Fruit fly (Drosophila melanogaster): Measurements from ENCODE around the gene tgo.

The tgo gene

DNA sequence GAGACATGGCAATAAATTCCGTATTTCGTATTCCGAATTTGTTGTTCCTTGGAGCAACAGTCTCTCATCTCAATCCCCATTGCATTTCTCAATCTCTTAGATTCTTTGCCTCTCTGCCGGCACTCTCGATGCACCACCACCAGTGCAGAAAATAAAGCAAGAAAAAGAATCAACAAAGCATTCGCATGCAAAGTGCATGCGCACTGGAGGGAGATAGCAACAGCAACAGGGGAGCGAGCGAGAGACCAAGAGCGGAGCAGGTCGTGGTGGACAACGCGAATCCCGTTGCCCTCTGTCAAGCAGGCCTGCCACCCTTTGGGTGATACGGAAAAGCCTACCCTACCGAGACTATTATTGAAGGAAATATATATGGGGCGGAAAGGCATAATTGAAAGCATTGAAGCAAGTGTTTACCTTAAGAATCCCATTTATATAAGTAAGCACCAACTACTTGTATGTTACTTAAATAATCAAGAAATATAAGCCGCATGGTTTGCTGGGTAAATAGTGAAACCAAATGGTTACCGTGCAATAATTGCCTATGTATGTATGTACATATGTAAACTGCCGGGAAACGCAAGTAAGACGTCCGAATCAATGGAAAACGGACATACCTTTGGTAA, 36.7 kb upstream of the tgo start:
- peak; percentile 7 for TF ChIP-seq CG1792 (GFP tag; optimal IDR thresholded peaks at IDR 0.05)
- TF ChIP-seq dysf (GFP tag; IDR thresholded peaks at IDR 0.05) = no peak
- TF ChIP-seq bcd (GFP tag; optimal IDR thresholded peaks at IDR 0.05) = no peak
- no peak for TF ChIP-seq CG12391 (tag; optimal IDR thresholded peaks at IDR 0.05)
- peak; percentile 7 for TF ChIP-seq CG15479 (GFP tag; optimal IDR thresholded peaks at IDR 0.05)
- TF ChIP-seq ro (GFP tag; IDR thresholded peaks at IDR 0.05) = no peak
- TF ChIP-seq CG18011 (GFP tag; optimal IDR thresholded peaks at IDR 0.05) = no peak
- no peak for TF ChIP-seq luna (GFP tag; optimal IDR thresholded peaks at IDR 0.05)
- TF ChIP-seq CG17829 (tag; optimal IDR thresholded peaks at IDR 0.05) = no peak
- TF ChIP-seq Pdp1 (GFP tag; optimal IDR thresholded peaks at IDR 0.05) = peak in 1 of 2 experiments; percentile 33
- TF ChIP-seq Ets65A (GFP tag) = peak; percentile 47
- no peak for TF ChIP-seq Ets97D (GFP tag; optimal IDR thresholded peaks at IDR 0.05)
- TF ChIP-seq p53 (GFP tag; optimal IDR thresholded peaks at IDR 0.05) = no peak
- peak; percentile 88 for TF ChIP-seq nom (GFP tag; optimal IDR thresholded peaks at IDR 0.05)
- TF ChIP-seq CG11560 (tag; IDR thresholded peaks at IDR 0.05) = no peak
- TF ChIP-seq sr (GFP tag; IDR thresholded peaks at IDR 0.05) = no peak
- no peak for TF ChIP-seq CG16813 (GFP tag; IDR thresholded peaks at IDR 0.05; ENCODE audit: partially characterized antibody)
- no peak for TF ChIP-seq GATAe (GFP tag; conservative IDR thresholded peaks at IDR 0.05)
- TF ChIP-seq slbo (GFP tag; IDR thresholded peaks at IDR 0.05) = no peak
- no peak for TF ChIP-seq CG13287 (GFP tag; IDR thresholded peaks at IDR 0.05; ENCODE audit: partially characterized antibody)
- TF ChIP-seq pros (GFP tag; optimal IDR thresholded peaks at IDR 0.05) = peak; percentile 77
- no peak for TF ChIP-seq br (optimal IDR thresholded peaks at IDR 0.05)
- no peak for TF ChIP-seq CG14860 (GFP tag; IDR thresholded peaks at IDR 0.05; ENCODE audit: partially characterized antibody)
- TF ChIP-seq cg (GFP tag; optimal IDR thresholded peaks at IDR 0.05) = peak; percentile 21
- no peak for TF ChIP-seq knrl (GFP tag; IDR thresholded peaks at IDR 0.05; ENCODE audit: partially characterized antibody)
- no peak for TF ChIP-seq MTF-1 (GFP tag; optimal IDR thresholded peaks at IDR 0.05; ENCODE audit: borderline replicate concordance)
- no peak for TF ChIP-seq kay (GFP tag; optimal IDR thresholded peaks at IDR 0.05)
- peak; percentile 74 for TF ChIP-seq CG1832 (GFP tag; optimal IDR thresholded peaks at IDR 0.05)
- no peak for TF ChIP-seq so (GFP tag; IDR thresholded peaks at IDR 0.05)
- no peak for TF ChIP-seq Hand (GFP tag; optimal IDR thresholded peaks at IDR 0.05)
- TF ChIP-seq cato (GFP tag; optimal IDR thresholded peaks at IDR 0.05; ENCODE audit: borderline replicate concordance) = no peak
- peak; percentile 14 for TF ChIP-seq fd3F (GFP tag; optimal IDR thresholded peaks at IDR 0.05)
- peak; percentile 8 for TF ChIP-seq trem (tag; optimal IDR thresholded peaks at IDR 0.05)
- TF ChIP-seq Tbp (GFP tag; optimal IDR thresholded peaks at IDR 0.05) = no peak
- no peak for TF ChIP-seq nau (GFP tag; optimal IDR thresholded peaks at IDR 0.05)
- TF ChIP-seq Bdp1 (GFP tag; optimal IDR thresholded peaks at IDR 0.05) = no peak
- no peak for TF ChIP-seq CG7786 (GFP tag; optimal IDR thresholded peaks at IDR 0.05)
- no peak for TF ChIP-seq vvl (GFP tag; IDR thresholded peaks at IDR 0.05)
- TF ChIP-seq CG9437 (GFP tag; optimal IDR thresholded peaks at IDR 0.05) = no peak
- TF ChIP-seq Asciz (GFP tag; optimal IDR thresholded peaks at IDR 0.05) = peak; percentile 4
- no peak for TF ChIP-seq CG12299 (tag; optimal IDR thresholded peaks at IDR 0.05)
- no peak for TF ChIP-seq en (GFP tag; optimal IDR thresholded peaks at IDR 0.05)
- no peak for TF ChIP-seq Sox102F (GFP tag; optimal IDR thresholded peaks at IDR 0.05)
- no peak for TF ChIP-seq BtbVII (GFP tag; optimal IDR thresholded peaks at IDR 0.05)
- TF ChIP-seq CG7372 (GFP tag; IDR thresholded peaks at IDR 0.05) = no peak
- no peak for TF ChIP-seq jumu (GFP tag; optimal IDR thresholded peaks at IDR 0.05)
- TF ChIP-seq pho (GFP tag; optimal IDR thresholded peaks at IDR 0.05) = no peak
- no peak for TF ChIP-seq Hey (tag; optimal IDR thresholded peaks at IDR 0.05)
- TF ChIP-seq Hmx (GFP tag; optimal IDR thresholded peaks at IDR 0.05) = no peak
- TF ChIP-seq sens (GFP tag) = peak; percentile 72
- peak; percentile 19 for TF ChIP-seq scrt (GFP tag; optimal IDR thresholded peaks at IDR 0.05)

All from whole organism, embryonic.